Worm (Caenorhabditis elegans): ENCODE data around the gene srj-50.

DNA sequence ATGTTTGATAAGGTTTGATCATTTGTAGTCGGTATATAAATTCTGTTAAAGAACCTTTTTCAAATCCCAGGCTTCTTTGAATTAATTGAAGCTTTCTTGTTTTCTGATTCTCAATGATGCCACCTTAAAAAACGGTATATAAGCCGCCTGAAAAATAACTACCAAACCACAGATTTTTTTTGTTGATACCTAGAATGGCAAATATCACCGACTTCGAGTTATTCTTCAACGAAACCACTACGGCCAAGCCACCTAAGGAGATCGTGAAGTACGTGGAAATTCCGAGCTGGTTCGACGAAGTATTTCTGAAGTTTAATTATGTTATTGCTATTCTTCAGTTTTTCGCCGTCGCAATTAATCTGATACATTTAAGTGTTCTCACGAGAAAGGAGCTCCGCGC lies 1.9 kb upstream of the srj-50 start, which contains the start of gene srw-2:
- TF ChIP-seq nhr-41 (GFP tag; IDR thresholded peaks at IDR 0.05) (no peak), F10B5.3 (tag; optimal IDR thresholded peaks at IDR 0.05) (no peak), snpc-4 (tag; optimal IDR thresholded peaks at IDR 0.05) (no peak), ama-1 (optimal IDR thresholded peaks at IDR 0.05) (no peak), lin-13 (GFP tag; optimal IDR thresholded peaks at IDR 0.05) (no peak), nhr-111 (GFP tag; optimal IDR thresholded peaks at IDR 0.05) (no peak), php-3 (GFP tag; IDR thresholded peaks at IDR 0.05) (no peak), aly-2 (tag; optimal IDR thresholded peaks at IDR 0.05) (no peak)
